Fruit fly (Drosophila melanogaster) ovary, adult (tissue): ENCODE measurements around the gene Drgx.

Source experiments
- CG17801 ChIP-seq: fragments of 200-800 bp; optimal IDR thresholded peaks from 2 replicates; lab custom pipeline; 2019; ENCODE audit warnings: missing biosample characterization, mild to moderate bottlenecking, missing genetic modification characterization, moderate library complexity; ENCODE audit not compliant: partially characterized antibody

Gene Drgx

dm6 chr2L:3703260-3703659 lies 40.7 kb downstream of the Drgx start, which contains the start of gene CG2816:
CG2816 (plus strand) TSS chr2L:3703659.
- TF ChIP-seq CG17801 (GFP tag; lab: Kevin White, UChicago) = no peak

dm6 chr2L:3705438-3705921 lies 42.9 kb downstream of the Drgx start, which contains the start of gene CG31778:
CG31778 (minus strand) TSS chr2L:3705488.
- no peak for TF ChIP-seq CG17801 (GFP tag; lab: Kevin White, UChicago)

dm6 chr2L:3706963-3707362 lies 44.4 kb downstream of the Drgx start, which contains the start of gene CG31777:
CG31777 (minus strand) TSS chr2L:3707063.
- TF ChIP-seq CG17801 (GFP tag; lab: Kevin White, UChicago) = no peak

- peak; percentile 18 for TF ChIP-seq CG17801 (GFP tag; lab: Kevin White, UChicago)
Observed at dm6 chr2L:3711665-3712064, 49.1 kb downstream of the Drgx start, which contains the start of gene cutlet. cutlet (minus strand) TSS chr2L:3711748.

dm6 chr2L:3712949-3713416 lies 50.4 kb downstream of the Drgx start, which contains the start of the genes CG31955 and CG2818:
CG31955 (minus strand) TSS chr2L:3713105.
CG2818 (plus strand) TSS chr2L:3713360.
- no peak for TF ChIP-seq CG17801 (GFP tag; lab: Kevin White, UChicago)

- TF ChIP-seq CG17801 (GFP tag; lab: Kevin White, UChicago) = no peak
Observed at dm6 chr2L:3713545-3714156, 51.1 kb downstream of the Drgx start.

dm6 chr2L:3717673-3718235 lies 55.2 kb downstream of the Drgx start, which contains the start of the genes lectin-24A and Shaw:
lectin-24A (minus strand) TSS chr2L:3717773.
Shaw (plus strand) TSS chr2L:3718185.
- no peak for TF ChIP-seq CG17801 (GFP tag; lab: Kevin White, UChicago)

- no peak for TF ChIP-seq CG17801 (GFP tag; lab: Kevin White, UChicago)
Observed at dm6 chr2L:3719414-3719959, 56.9 kb downstream of the Drgx start.

dm6 chr2L:3729635-3730034 lies 67.1 kb downstream of the Drgx start:
- TF ChIP-seq CG17801 (GFP tag; lab: Kevin White, UChicago) = no peak

dm6 chr2L:3730182-3730975 lies 67.8 kb downstream of the Drgx start, which contains the start of gene CG10019:
CG10019 (plus strand) TSS chr2L:3730466.
- no peak for TF ChIP-seq CG17801 (GFP tag; lab: Kevin White, UChicago)

- TF ChIP-seq CG17801 (GFP tag; lab: Kevin White, UChicago) = no peak
Observed at dm6 chr2L:3731055-3731454, 68.5 kb downstream of the Drgx start.

dm6 chr2L:3737003-3737662 lies 74.6 kb downstream of the Drgx start:
- no peak for TF ChIP-seq CG17801 (GFP tag; lab: Kevin White, UChicago)

dm6 chr2L:3737682-3738081 lies 75.1 kb downstream of the Drgx start:
- TF ChIP-seq CG17801 (GFP tag; lab: Kevin White, UChicago) = no peak

dm6 chr2L:3740443-3740842 lies 77.9 kb downstream of the Drgx start:
- TF ChIP-seq CG17801 (GFP tag; lab: Kevin White, UChicago) = no peak
